Worm (Caenorhabditis elegans): ENCODE results near the gene C27B7.7.
"Not testable (repeated sequence)": the region's sequence is repeated elsewhere in the genome, so short reads cannot be mapped to it uniquely, and the experiment has no call there.

- TF ChIP-seq tbx-2 (tag; optimal IDR thresholded peaks at IDR 0.05); elt-2 (tag; optimal IDR thresholded peaks at IDR 0.05); ceh-19 (GFP tag; optimal IDR thresholded peaks at IDR 0.05); unc-3 (tag; optimal IDR thresholded peaks at IDR 0.05): not testable (repeated sequence)
- TF ChIP-seq unc-3 (GFP tag; conservative IDR thresholded peaks at IDR 0.05) = peak; percentile 75
These were observed 57.2 kb downstream of the C27B7.7 start for ce11 chrIV:8964042-8964441.

Measured in whole organism, late embryonic.